Worm (Caenorhabditis elegans) whole organism, L2 larva: ENCODE measurements around the gene nhr-137.

Experiments used
- C34F6.9 ChIP-seq: fragments of 150-350 bp; optimal IDR thresholded peaks from 2 replicates; lab custom pipeline; 2014; ENCODE audit warnings: missing biosample characterization, missing genetic modification characterization
- Y55F3AM.14 ChIP-seq: fragments of 200-800 bp; sonication (Bioruptor generic); optimal IDR thresholded peaks from 2 replicates; lab custom pipeline; 2018; ENCODE audit warnings: mild to moderate bottlenecking, missing genetic modification characterization, missing compliant biosample characterization
- ZK546.5 ChIP-seq: sonication (generic microtip); optimal IDR thresholded peaks from 2 replicates; lab custom pipeline; 2017; ENCODE audit warnings: missing biosample characterization, missing genetic modification characterization
- alr-1 ChIP-seq: fragments of 150-350 bp; optimal IDR thresholded peaks from 2 replicates; lab custom pipeline; 2014; ENCODE audit warnings: missing biosample characterization, missing genetic modification characterization
- aly-2 ChIP-seq: fragments of 150-350 bp; optimal IDR thresholded peaks from 2 replicates; lab custom pipeline; 2014; ENCODE audit warnings: missing biosample characterization, missing genetic modification characterization
- ama-1 ChIP-seq: fragments of 150-350 bp; optimal IDR thresholded peaks from 2 replicates; lab custom pipeline; 2018; ENCODE audit warnings: inconsistent platforms
- ceh-82 ChIP-seq: fragments of 150-350 bp; optimal IDR thresholded peaks from 2 replicates; lab custom pipeline; 2014; ENCODE audit warnings: missing biosample characterization, missing genetic modification characterization
- crh-2 ChIP-seq: sonication (generic microtip); optimal IDR thresholded peaks from 2 replicates; lab custom pipeline; 2017; ENCODE audit warnings: missing biosample characterization, missing genetic modification characterization
- egl-27 ChIP-seq: sonication (generic microtip); optimal IDR thresholded peaks from 3 replicates; lab custom pipeline; 2017; ENCODE audit warnings: missing biosample characterization, missing genetic modification reagents, missing genetic modification characterization
- elt-3 ChIP-seq: sonication (generic microtip); optimal IDR thresholded peaks from 2 replicates; lab custom pipeline; 2017; ENCODE audit warnings: missing biosample characterization, missing genetic modification characterization
- lin-11 ChIP-seq: fragments of 150-350 bp; sonication (generic microtip); optimal IDR thresholded peaks from 2 replicates; lab custom pipeline; 2014; ENCODE audit warnings: missing biosample characterization, missing genetic modification characterization, inconsistent platforms, mixed read lengths
- lin-13 ChIP-seq: fragments of 150-350 bp; optimal IDR thresholded peaks from 2 replicates; lab custom pipeline; 2014; ENCODE audit warnings: missing biosample characterization, missing genetic modification reagents, missing genetic modification characterization
- lin-39 ChIP-seq: fragments of 150-350 bp; optimal IDR thresholded peaks from 2 replicates; lab custom pipeline; 2014; ENCODE audit warnings: missing biosample characterization, missing genetic modification reagents, missing genetic modification characterization
- lsy-2 ChIP-seq, 2 experiments: fragments of 150-350 bp in 1 of 2; sonication (generic microtip) in 1 of 2; optimal IDR thresholded peaks; 2 replicates each; lab custom pipeline; 2014 to 2017; ENCODE audit warnings: missing biosample characterization in 2 of 2, missing genetic modification characterization in 2 of 2
- mab-5 ChIP-seq: fragments of 150-350 bp; optimal IDR thresholded peaks from 2 replicates; lab custom pipeline; 2014; ENCODE audit warnings: missing biosample characterization, missing genetic modification characterization
- mbf-1 ChIP-seq: sonication (generic microtip); optimal IDR thresholded peaks from 2 replicates; lab custom pipeline; 2017; ENCODE audit warnings: missing biosample characterization, missing genetic modification characterization
- nhr-10 ChIP-seq: sonication (generic microtip); optimal IDR thresholded peaks from 2 replicates; lab custom pipeline; 2017; ENCODE audit warnings: missing biosample characterization, missing genetic modification characterization
- nhr-11 ChIP-seq: fragments of 150-350 bp; optimal IDR thresholded peaks from 2 replicates; lab custom pipeline; 2014; ENCODE audit warnings: missing biosample characterization, missing genetic modification characterization
- nhr-12 ChIP-seq: fragments of 150-350 bp; optimal IDR thresholded peaks from 2 replicates; lab custom pipeline; 2014; ENCODE audit warnings: missing biosample characterization, missing genetic modification characterization
- nhr-129 ChIP-seq: fragments of 150-350 bp; optimal IDR thresholded peaks from 2 replicates; lab custom pipeline; 2014; ENCODE audit warnings: missing biosample characterization, missing genetic modification characterization
- nhr-21 ChIP-seq: fragments of 150-350 bp; optimal IDR thresholded peaks from 2 replicates; lab custom pipeline; 2014; ENCODE audit warnings: missing biosample characterization, missing genetic modification characterization
- nhr-23 ChIP-seq: fragments of 150-350 bp; optimal IDR thresholded peaks from 2 replicates; lab custom pipeline; 2014; ENCODE audit warnings: missing biosample characterization, missing genetic modification reagents, missing genetic modification characterization
- nhr-237 ChIP-seq: fragments of 150-350 bp; optimal IDR thresholded peaks from 2 replicates; lab custom pipeline; 2014; ENCODE audit warnings: missing biosample characterization, missing genetic modification characterization
- nhr-25 ChIP-seq: fragments of 150-350 bp; sonication (generic microtip); optimal IDR thresholded peaks from 3 replicates; lab custom pipeline; 2014; ENCODE audit warnings: missing biosample characterization, missing genetic modification characterization
- nhr-77 ChIP-seq: fragments of 150-350 bp; optimal IDR thresholded peaks from 2 replicates; lab custom pipeline; 2014; ENCODE audit warnings: missing biosample characterization, missing genetic modification characterization
- peb-1 ChIP-seq: fragments of 150-350 bp; optimal IDR thresholded peaks from 2 replicates; lab custom pipeline; 2014; ENCODE audit warnings: missing biosample characterization, missing genetic modification characterization
- sem-4 ChIP-seq: fragments of 150-350 bp; optimal IDR thresholded peaks from 2 replicates; lab custom pipeline; 2014; ENCODE audit warnings: missing biosample characterization, missing genetic modification reagents, missing genetic modification characterization
- skn-1 ChIP-seq: sonication (generic microtip); optimal IDR thresholded peaks from 2 replicates; lab custom pipeline; 2017; ENCODE audit warnings: missing biosample characterization, missing genetic modification characterization
- sma-9 ChIP-seq, 2 experiments: fragments of 150-350 bp in 1 of 2; sonication (generic microtip) in 1 of 2; optimal IDR thresholded peaks; 2 replicates each; lab custom pipeline; 2014 to 2016; ENCODE audit warnings: missing genetic modification characterization in 2 of 2, mild to moderate bottlenecking in 1 of 2, missing biosample characterization in 1 of 2, missing compliant biosample characterization in 1 of 2, missing genetic modification reagents in 1 of 2, moderate library complexity in 1 of 2
- unc-39 ChIP-seq: fragments of 150-350 bp; optimal IDR thresholded peaks from 2 replicates; lab custom pipeline; 2014; ENCODE audit warnings: missing biosample characterization, missing genetic modification characterization
- unc-55 ChIP-seq: fragments of 150-350 bp; sonication (generic microtip); optimal IDR thresholded peaks from 3 replicates; lab custom pipeline; 2014; ENCODE audit warnings: missing biosample characterization, missing genetic modification reagents, missing genetic modification characterization
- unc-62 ChIP-seq: fragments of 150-350 bp; optimal IDR thresholded peaks from 2 replicates; lab custom pipeline; 2014; ENCODE audit warnings: missing biosample characterization, missing genetic modification reagents, missing genetic modification characterization
- zag-1 ChIP-seq: fragments of 150-350 bp; optimal IDR thresholded peaks from 2 replicates; lab custom pipeline; 2014; ENCODE audit warnings: missing biosample characterization, missing genetic modification characterization
- ztf-1 ChIP-seq: fragments of 200-800 bp; sonication (Bioruptor generic); conservative IDR thresholded peaks from 2 replicates; pipeline ENCODE4 v1.3.6; 2022; ENCODE audit warnings: missing genetic modification characterization, missing compliant biosample characterization
- ztf-11 ChIP-seq: sonication (generic microtip); optimal IDR thresholded peaks from 2 replicates; lab custom pipeline; 2017; ENCODE audit warnings: missing biosample characterization, missing genetic modification characterization
- ztf-4 ChIP-seq: fragments of 150-350 bp; optimal IDR thresholded peaks from 2 replicates; lab custom pipeline; 2014; ENCODE audit warnings: missing biosample characterization, missing genetic modification characterization

nhr-137 gene

DNA sequence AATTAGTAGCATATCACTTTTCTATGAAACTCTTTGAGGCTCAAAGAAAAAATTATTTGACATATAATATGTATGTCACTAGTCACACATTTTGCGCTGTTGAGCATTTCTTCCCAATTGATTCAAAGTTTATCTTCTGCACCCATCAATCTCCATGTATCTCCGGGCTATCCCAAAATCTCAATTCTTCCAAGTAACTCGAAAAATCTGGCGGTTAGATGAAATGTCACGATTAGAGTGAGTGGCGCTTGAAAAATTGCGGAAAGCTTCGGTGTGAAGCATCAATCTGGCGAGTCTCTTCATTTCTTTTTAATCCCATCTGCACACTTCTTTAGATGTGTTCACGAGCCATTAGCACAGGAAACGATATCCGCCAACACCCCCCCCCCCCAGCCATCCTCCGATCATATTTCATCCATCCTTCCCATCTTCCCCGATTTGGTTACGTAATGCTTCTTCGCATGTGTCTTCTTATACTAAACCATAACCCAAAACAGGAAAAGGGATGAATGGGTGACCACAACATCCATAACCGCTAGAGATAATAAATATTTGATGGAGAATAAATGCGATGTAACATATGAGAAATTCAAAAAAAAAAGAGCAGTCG, 20.2 kb upstream of the nhr-137 start:
- TF ChIP-seq aly-2 (no peak), peb-1 (tag; lab: Kevin White, UChicago) (no peak), nhr-23 (tag; lab: Kevin White, UChicago) (peak; percentile 33), Y55F3AM.14 (GFP tag; lab: Kevin White, UChicago) (no peak), mbf-1 (tag; lab: Kevin White, UChicago) (no peak), alr-1 (tag; lab: Kevin White, UChicago) (no peak), nhr-77 (tag; lab: Kevin White, UChicago) (no peak), zag-1 (peak; percentile 19), crh-2 (no peak), ceh-82 (tag; lab: Kevin White, UChicago) (no peak), nhr-21 (tag; lab: Kevin White, UChicago) (no peak), unc-55 (GFP tag; lab: Kevin White, UChicago) (no peak), C34F6.9 (tag; lab: Kevin White, UChicago) (no peak), nhr-25 (tag; lab: Kevin White, UChicago) (no peak), sma-9 (GFP tag; optimal IDR thresholded peaks at IDR 0.05; lab: Kevin White, UChicago) (peak; percentile 6), sma-9 (tag; optimal IDR thresholded peaks at IDR 0.05; lab: Kevin White, UChicago) (no peak), mab-5 (tag; lab: Kevin White, UChicago) (peak; percentile 50), sem-4 (tag; lab: Kevin White, UChicago) (no peak)

DNA sequence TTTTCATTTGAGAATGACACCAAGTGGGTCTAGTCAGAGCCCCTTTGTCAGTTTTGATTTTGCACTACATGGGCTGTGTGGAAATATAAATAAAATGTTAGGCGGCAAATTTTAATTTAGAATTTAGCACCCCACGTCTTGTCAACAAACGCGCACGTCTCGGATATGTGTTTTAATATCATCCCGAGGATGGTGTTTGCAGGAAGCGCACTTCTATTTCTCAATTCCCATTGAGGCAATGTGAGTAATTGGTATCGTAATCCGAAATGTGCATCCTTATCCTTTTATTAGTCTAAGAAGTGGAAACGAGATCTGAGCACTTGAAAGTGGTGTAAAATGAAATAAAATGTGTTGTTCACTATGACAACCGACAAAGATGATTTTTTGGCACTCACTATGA, 18.9 kb upstream of the nhr-137 start:
- TF ChIP-seq peb-1 (tag; lab: Kevin White, UChicago) (no peak), lin-13 (GFP tag; lab: Kevin White, UChicago) (no peak), mab-5 (tag; lab: Kevin White, UChicago) (no peak), ztf-11 (no peak), egl-27 (no peak), C34F6.9 (tag; lab: Kevin White, UChicago) (no peak), mbf-1 (tag; lab: Kevin White, UChicago) (no peak), unc-62 (GFP tag; lab: Kevin White, UChicago) (no peak), skn-1 (tag; lab: Kevin White, UChicago) (no peak), nhr-129 (tag; lab: Kevin White, UChicago) (no peak), sem-4 (tag; lab: Kevin White, UChicago) (no peak), sma-9 (GFP tag; optimal IDR thresholded peaks at IDR 0.05; lab: Kevin White, UChicago) (no peak), sma-9 (tag; optimal IDR thresholded peaks at IDR 0.05; lab: Kevin White, UChicago) (no peak), lin-11 (tag; lab: Kevin White, UChicago) (no peak), nhr-11 (tag; lab: Kevin White, UChicago) (no peak), nhr-12 (tag; lab: Kevin White, UChicago) (no peak), unc-39 (tag; lab: Kevin White, UChicago) (no peak), elt-3 (tag; lab: Kevin White, UChicago) (no peak), lin-39 (no peak), lsy-2 (tag; optimal IDR thresholded peaks at IDR 0.05; lab: Kevin White, UChicago) (no peak)

DNA sequence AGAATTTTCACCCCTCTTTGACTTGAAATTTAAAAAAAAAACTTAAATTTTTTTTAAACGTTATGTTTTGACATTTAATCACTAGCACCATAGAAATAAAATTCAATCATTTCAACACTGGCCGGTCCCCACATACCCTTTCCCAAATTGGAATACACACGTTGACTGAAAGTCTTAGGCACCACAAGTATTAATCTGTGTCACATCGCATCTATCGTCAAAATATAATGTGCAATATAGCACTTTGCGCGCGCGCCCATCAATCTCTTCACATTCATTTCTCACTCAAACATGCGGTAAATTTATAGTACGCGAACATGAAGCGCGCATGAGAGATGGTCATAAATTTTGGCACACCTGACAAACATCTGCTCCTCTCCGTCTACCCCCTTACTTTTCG, 18.5 kb upstream of the nhr-137 start:
- TF ChIP-seq ama-1 (lab: Kevin White, UChicago), result no peak
- TF ChIP-seq mab-5 (tag; lab: Kevin White, UChicago), result peak; percentile 20
- TF ChIP-seq nhr-11 (tag; lab: Kevin White, UChicago), result no peak

DNA sequence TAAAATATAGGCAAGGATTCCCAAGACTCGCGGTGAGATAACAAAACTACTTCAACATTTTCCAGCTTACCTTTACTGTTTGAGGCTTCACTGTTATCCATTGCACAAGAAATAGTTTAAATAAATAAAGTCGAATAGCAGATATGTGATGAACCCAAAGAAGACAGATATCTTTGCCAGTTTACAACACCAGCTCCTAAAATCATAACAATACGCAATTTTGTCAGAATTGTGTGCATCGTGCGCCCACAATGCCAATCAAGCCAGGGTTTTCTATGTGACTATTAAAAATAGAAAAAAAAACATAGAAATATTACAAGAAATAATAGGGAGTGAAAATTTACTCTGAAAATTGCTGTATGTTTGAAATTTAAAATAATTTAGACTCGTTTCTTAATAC, 13.9 kb upstream of the nhr-137 start, which contains the start of gene F38B6.8:
Gene F38B6.8 (minus strand): TSS at position 101 of the 400 bp plus-strand sequence.
- TF ChIP-seq nhr-10 (tag; lab: Kevin White, UChicago) (no peak), ama-1 (lab: Kevin White, UChicago) (no peak), mab-5 (tag; lab: Kevin White, UChicago) (no peak), ztf-1 (GFP tag; lab: Robert Waterston, UW) (no peak), nhr-25 (tag; lab: Kevin White, UChicago) (no peak), unc-55 (GFP tag; lab: Kevin White, UChicago) (no peak), nhr-129 (tag; lab: Kevin White, UChicago) (no peak), unc-39 (tag; lab: Kevin White, UChicago) (no peak), lsy-2 (tag; optimal IDR thresholded peaks at IDR 0.05; lab: Kevin White, UChicago) (no peak), ZK546.5 (no peak), ztf-4 (tag; lab: Kevin White, UChicago) (no peak), elt-3 (tag; lab: Kevin White, UChicago) (no peak), nhr-237 (tag; lab: Kevin White, UChicago) (no peak), egl-27 (no peak), mbf-1 (tag; lab: Kevin White, UChicago) (no peak), lin-11 (tag; lab: Kevin White, UChicago) (no peak), ztf-11 (no peak)
